Worm (Caenorhabditis elegans) whole organism, late embryonic: Measurements from ENCODE around the gene F23H12.3.

ENCODE experiments used
- C08G9.2 ChIP-seq: sonication (generic microtip); optimal IDR thresholded peaks from 2 replicates; lab custom pipeline; 2016; ENCODE audit warnings: mild to moderate bottlenecking, missing genetic modification characterization, moderate library complexity, missing compliant biosample characterization
- dmd-4 ChIP-seq: sonication (generic microtip); optimal IDR thresholded peaks from 2 replicates; lab custom pipeline; 2016; ENCODE audit warnings: borderline replicate concordance, missing genetic modification characterization, missing compliant biosample characterization
- fkh-10 ChIP-seq: fragments of 150-350 bp; optimal IDR thresholded peaks from 2 replicates; lab custom pipeline; 2014; ENCODE audit warnings: missing biosample characterization, missing genetic modification reagents, missing genetic modification characterization
- gmeb-2 ChIP-seq: sonication (generic microtip); optimal IDR thresholded peaks from 2 replicates; lab custom pipeline; 2016; ENCODE audit warnings: missing genetic modification characterization, inconsistent platforms, missing compliant biosample characterization
- hlh-13 ChIP-seq: fragments of 200-800 bp; sonication (Bioruptor generic); optimal IDR thresholded peaks from 2 replicates; lab custom pipeline; 2018; ENCODE audit warnings: mild to moderate bottlenecking, missing genetic modification characterization, missing compliant biosample characterization
- nhr-11 ChIP-seq: fragments of 150-350 bp; optimal IDR thresholded peaks from 2 replicates; lab custom pipeline; 2014; ENCODE audit warnings: missing biosample characterization, missing genetic modification characterization
- sdc-2 ChIP-seq: sonication (generic microtip); optimal IDR thresholded peaks from 2 replicates; lab custom pipeline; 2016; ENCODE audit warnings: missing genotype, missing genetic modification characterization, missing compliant biosample characterization
- sox-4 ChIP-seq: sonication (generic microtip); optimal IDR thresholded peaks from 2 replicates; lab custom pipeline; 2017; ENCODE audit warnings: mild to moderate bottlenecking, missing genetic modification characterization, inconsistent platforms, missing compliant biosample characterization
- tbx-2 ChIP-seq: sonication (generic microtip); optimal IDR thresholded peaks from 2 replicates; lab custom pipeline; 2016; ENCODE audit warnings: missing genetic modification characterization, missing compliant biosample characterization
- tbx-7 ChIP-seq: sonication (generic microtip); optimal IDR thresholded peaks from 2 replicates; lab custom pipeline; 2016; ENCODE audit warnings: missing genotype, missing genetic modification characterization, missing compliant biosample characterization
- zip-5 ChIP-seq: sonication (generic microtip); optimal IDR thresholded peaks from 2 replicates; lab custom pipeline; 2016; ENCODE audit warnings: missing genetic modification characterization, missing compliant biosample characterization

ce11 chrV:12343419-12343969 lies 1.5 kb upstream of the F23H12.3 start, which contains the start of gene tomm-20:
- TF ChIP-seq fkh-10 (GFP tag; lab: Kevin White, UChicago) = no peak
- TF ChIP-seq C08G9.2 = peak; percentile 38
- TF ChIP-seq sox-4 (tag; lab: Kevin White, UChicago) = peak; percentile 18
- no peak for TF ChIP-seq sdc-2
- peak; percentile 29 for TF ChIP-seq hlh-13 (GFP tag; lab: Kevin White, UChicago)
- no peak for TF ChIP-seq dmd-4 (tag; lab: Kevin White, UChicago)
- no peak for TF ChIP-seq tbx-7
- peak; percentile 16 for TF ChIP-seq zip-5
- peak; percentile 80 for TF ChIP-seq tbx-2 (tag; lab: Kevin White, UChicago)
- peak; percentile 31 for TF ChIP-seq gmeb-2 (tag; lab: Kevin White, UChicago)
- TF ChIP-seq nhr-11 (tag; lab: Kevin White, UChicago) = no peak
